Worm (Caenorhabditis elegans) whole organism, mixed stage, embryonic: ENCODE measurements around the gene sdz-27.

Experiments
- M03D4.4 ChIP-seq: sonication (generic microtip); optimal IDR thresholded peaks from 2 replicates; lab custom pipeline; 2017; ENCODE audit warnings: mild to moderate bottlenecking, missing genetic modification characterization, missing compliant biosample characterization
- bed-3 ChIP-seq: fragments of 200-800 bp; sonication (Bioruptor generic); optimal IDR thresholded peaks from 3 replicates; lab custom pipeline; 2018; ENCODE audit warnings: mild to moderate bottlenecking, missing genetic modification characterization, moderate library complexity, missing compliant biosample characterization
- blmp-1 ChIP-seq: fragments of 150-350 bp; optimal IDR thresholded peaks from 2 replicates; lab custom pipeline; 2014; ENCODE audit warnings: missing biosample characterization, missing genetic modification characterization
- ceh-39 ChIP-seq: fragments of 150-350 bp; optimal IDR thresholded peaks from 2 replicates; lab custom pipeline; 2014; ENCODE audit warnings: missing biosample characterization, missing genetic modification characterization
- ceh-43 ChIP-seq: fragments of 200-800 bp; sonication (Bioruptor generic); optimal IDR thresholded peaks from 2 replicates; lab custom pipeline; 2018; ENCODE audit warnings: mild to moderate bottlenecking, missing genetic modification characterization, moderate library complexity, missing compliant biosample characterization
- ceh-83 ChIP-seq: fragments of 200-800 bp; sonication (Bioruptor generic); optimal IDR thresholded peaks from 2 replicates; lab custom pipeline; 2018; ENCODE audit warnings: mild to moderate bottlenecking, missing genetic modification characterization, missing compliant biosample characterization
- ces-1 ChIP-seq: fragments of 150-350 bp; optimal IDR thresholded peaks from 2 replicates; lab custom pipeline; 2014; ENCODE audit warnings: missing biosample characterization, missing genetic modification reagents, missing genetic modification characterization
- drap-1 ChIP-seq: fragments of 200-800 bp; sonication (Bioruptor generic); optimal IDR thresholded peaks from 3 replicates; lab custom pipeline; 2018; ENCODE audit warnings: mild to moderate bottlenecking, missing genetic modification characterization, missing compliant biosample characterization
- elt-3 ChIP-seq: fragments of 150-350 bp; optimal IDR thresholded peaks from 2 replicates; lab custom pipeline; 2014; ENCODE audit warnings: missing biosample characterization, missing genetic modification characterization
- flh-1 ChIP-seq: fragments of 200-800 bp; sonication (Bioruptor generic); optimal IDR thresholded peaks from 2 replicates; lab custom pipeline; 2018; ENCODE audit warnings: mild to moderate bottlenecking, missing genetic modification characterization, moderate library complexity, missing compliant biosample characterization
- ham-2 ChIP-seq: fragments of 200-800 bp; sonication (Bioruptor generic); optimal IDR thresholded peaks from 2 replicates; lab custom pipeline; 2018; ENCODE audit warnings: mild to moderate bottlenecking, missing genetic modification characterization, missing compliant biosample characterization
- lin-13 ChIP-seq: fragments of 150-350 bp; optimal IDR thresholded peaks from 2 replicates; lab custom pipeline; 2014; ENCODE audit warnings: missing biosample characterization, missing genetic modification characterization
- lin-32 ChIP-seq: fragments of 200-800 bp; sonication (Bioruptor generic); optimal IDR thresholded peaks from 2 replicates; lab custom pipeline; 2018; ENCODE audit warnings: mild to moderate bottlenecking, missing genetic modification characterization, missing compliant biosample characterization
- lsy-2 ChIP-seq: fragments of 150-350 bp; optimal IDR thresholded peaks from 2 replicates; lab custom pipeline; 2014; ENCODE audit warnings: missing biosample characterization, missing genetic modification characterization
- mab-5 ChIP-seq: fragments of 150-350 bp; optimal IDR thresholded peaks from 2 replicates; lab custom pipeline; 2014; ENCODE audit warnings: missing biosample characterization, missing genetic modification characterization
- mep-1 ChIP-seq: fragments of 150-350 bp; optimal IDR thresholded peaks from 2 replicates; lab custom pipeline; 2017; ENCODE audit warnings: missing biosample characterization, missing genetic modification reagents, missing genetic modification characterization, inconsistent platforms
- mls-2 ChIP-seq: sonication (generic microtip); optimal IDR thresholded peaks from 2 replicates; lab custom pipeline; 2016; ENCODE audit warnings: mild to moderate bottlenecking, missing genetic modification characterization, moderate library complexity, missing compliant biosample characterization
- nhr-2 ChIP-seq: fragments of 150-350 bp; optimal IDR thresholded peaks from 2 replicates; lab custom pipeline; 2014; ENCODE audit warnings: missing biosample characterization, missing genetic modification characterization
- nhr-237 ChIP-seq: fragments of 150-350 bp; optimal IDR thresholded peaks from 2 replicates; lab custom pipeline; 2014; ENCODE audit warnings: missing biosample characterization, missing genetic modification characterization
- nhr-28 ChIP-seq: fragments of 150-350 bp; optimal IDR thresholded peaks from 2 replicates; lab custom pipeline; 2014; ENCODE audit warnings: missing biosample characterization, missing genetic modification characterization
- nhr-76 ChIP-seq: sonication (generic microtip); optimal IDR thresholded peaks from 2 replicates; lab custom pipeline; 2017; ENCODE audit warnings: missing biosample characterization, missing genetic modification characterization
- pha-4 ChIP-seq: fragments of 150-350 bp; optimal IDR thresholded peaks from 2 replicates; lab custom pipeline; 2018; ENCODE audit warnings: missing biosample characterization, missing genetic modification reagents, missing genetic modification characterization
- snpc-4 ChIP-seq: fragments of 150-350 bp; optimal IDR thresholded peaks from 2 replicates; lab custom pipeline; 2014; ENCODE audit warnings: missing biosample characterization, missing genetic modification characterization
- sptf-1 ChIP-seq: sonication (generic microtip); optimal IDR thresholded peaks from 2 replicates; lab custom pipeline; 2017; ENCODE audit warnings: mild to moderate bottlenecking, missing genetic modification characterization, moderate library complexity, missing compliant biosample characterization
- unc-120 ChIP-seq: sonication (generic microtip); optimal IDR thresholded peaks from 2 replicates; lab custom pipeline; 2017; ENCODE audit warnings: missing genetic modification characterization, missing compliant biosample characterization; ENCODE audit not compliant: poor library complexity, severe bottlenecking
- unc-62 ChIP-seq: fragments of 150-350 bp; optimal IDR thresholded peaks from 2 replicates; lab custom pipeline; 2014; ENCODE audit warnings: missing biosample characterization, missing genetic modification reagents, missing genetic modification characterization
- ztf-11 ChIP-seq: fragments of 150-350 bp; optimal IDR thresholded peaks from 2 replicates; lab custom pipeline; 2014; ENCODE audit warnings: missing biosample characterization, missing genetic modification characterization

The sdz-27 gene

ce11 chrIV:11169652-11170051 is 17.2 kb upstream of the sdz-27 start, which contains the start of gene nhr-67:
Gene nhr-67 (plus strand): TSS chrIV:11169748.
- TF ChIP-seq mls-2 (tag; lab: Kevin White, UChicago): no peak
- no peak for TF ChIP-seq drap-1 (GFP tag; lab: Kevin White, UChicago)
- no peak for TF ChIP-seq sptf-1 (tag; lab: Kevin White, UChicago)

ce11 chrIV:11174772-11175171 is 12.1 kb upstream of the sdz-27 start:
- TF ChIP-seq unc-62 (GFP tag; lab: Kevin White, UChicago): no peak
- no peak for TF ChIP-seq ces-1 (GFP tag; lab: Kevin White, UChicago)
- no peak for TF ChIP-seq bed-3 (GFP tag; lab: Kevin White, UChicago)
- no peak for TF ChIP-seq ceh-83
- no peak for TF ChIP-seq snpc-4 (tag; lab: Kevin White, UChicago)
- no peak for TF ChIP-seq ztf-11 (tag; lab: Kevin White, UChicago)
- no peak for TF ChIP-seq lin-32
- no peak for TF ChIP-seq flh-1 (GFP tag; lab: Kevin White, UChicago)
- no peak for TF ChIP-seq mep-1 (tag; lab: Kevin White, UChicago)
- TF ChIP-seq ceh-39 (tag; lab: Kevin White, UChicago): no peak
- TF ChIP-seq sptf-1 (tag; lab: Kevin White, UChicago): no peak
- no peak for TF ChIP-seq mab-5
- TF ChIP-seq nhr-237: no peak
- no peak for TF ChIP-seq unc-120 (tag; lab: Kevin White, UChicago)
- no peak for TF ChIP-seq nhr-2
- no peak for TF ChIP-seq ham-2
- TF ChIP-seq nhr-76 (tag; lab: Kevin White, UChicago): no peak
- no peak for TF ChIP-seq lsy-2 (tag; lab: Kevin White, UChicago)
- TF ChIP-seq blmp-1: no peak
- no peak for TF ChIP-seq nhr-28

DNA sequence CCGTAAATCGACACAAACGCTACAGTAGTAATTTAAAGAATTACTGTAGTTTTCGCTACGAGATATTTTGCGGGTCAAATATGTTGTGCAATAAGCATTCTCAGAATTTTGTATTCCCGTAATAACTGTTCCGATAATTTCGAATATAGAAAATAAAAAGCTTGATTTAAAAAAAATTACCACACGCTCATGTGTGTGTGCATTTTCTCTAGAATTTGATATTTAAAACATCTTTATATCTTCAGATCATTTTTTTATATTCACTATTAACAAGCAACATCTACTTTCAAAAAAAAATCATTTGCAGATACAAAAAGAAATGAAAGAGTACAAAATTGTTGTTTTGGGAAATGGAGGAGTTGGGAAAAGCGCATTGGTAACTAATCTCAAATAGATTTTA is 9.9 kb upstream of the sdz-27 start, which contains the start of gene rap-3:
Gene rap-3, plus strand, starts transcription at position 301 of the 400 bp plus-strand sequence.
- TF ChIP-seq mep-1 (tag; lab: Kevin White, UChicago): no peak

DNA sequence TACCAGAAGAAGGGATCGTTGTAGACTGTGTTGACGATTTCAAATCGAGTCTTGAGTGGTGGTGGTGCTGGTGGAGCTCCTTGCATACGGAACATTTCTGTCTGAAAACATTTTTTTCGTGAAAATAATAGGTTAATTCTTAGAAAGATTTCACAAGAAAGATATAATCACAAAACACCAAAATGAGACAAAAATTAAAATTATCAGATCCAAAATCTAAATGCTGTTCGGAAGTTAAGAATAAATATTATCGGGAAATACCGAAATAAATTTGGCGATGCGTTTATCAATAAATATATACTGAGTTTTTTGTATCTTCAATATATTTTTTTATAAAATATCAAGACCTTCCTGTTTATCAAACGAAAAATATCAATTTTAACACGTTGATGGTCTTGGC is 8.3 kb upstream of the sdz-27 start, which contains the start of gene C08F8.9:
Gene C08F8.9, minus strand, starts transcription at position 101 of the 400 bp plus-strand sequence.
- no peak for TF ChIP-seq unc-120 (tag; lab: Kevin White, UChicago)
- TF ChIP-seq sptf-1 (tag; lab: Kevin White, UChicago): no peak
- no peak for TF ChIP-seq mls-2 (tag; lab: Kevin White, UChicago)
- TF ChIP-seq nhr-28: no peak

DNA sequence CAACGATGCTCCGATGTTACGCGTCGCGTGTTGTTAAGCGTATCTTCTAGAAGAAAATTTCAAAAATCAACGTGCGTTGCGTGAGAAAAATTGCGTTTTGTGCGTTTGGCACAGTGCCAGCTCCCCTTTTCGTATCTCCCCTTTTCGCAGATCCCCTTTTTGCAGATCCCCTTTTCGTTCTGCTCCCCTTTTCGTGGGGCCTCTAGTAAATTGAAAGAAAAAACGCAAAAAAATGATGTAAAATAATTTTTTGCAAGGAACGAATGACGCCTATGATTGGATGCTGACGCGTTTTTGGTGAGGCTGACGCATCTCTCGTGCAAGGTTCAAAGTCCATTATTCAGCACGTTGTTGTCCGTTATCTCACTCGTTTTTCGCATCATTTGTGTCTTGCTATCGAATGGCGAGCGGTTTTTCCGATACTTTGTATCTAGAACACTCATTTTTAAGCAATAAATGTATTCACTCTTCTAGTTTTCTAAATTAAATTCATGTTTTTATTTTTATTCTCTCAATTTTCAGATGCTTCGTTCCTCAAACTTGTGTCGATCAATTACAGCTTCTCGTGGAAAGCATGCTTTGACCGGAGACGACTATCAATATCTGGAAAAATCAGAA is 7.6 kb upstream of the sdz-27 start, which contains the start of gene cpt-2:
Gene cpt-2, plus strand, starts transcription at position 523 of the 618 bp plus-strand sequence.
- TF ChIP-seq ces-1 (GFP tag; lab: Kevin White, UChicago) (peak; percentile 36), lin-13 (tag; lab: Kevin White, UChicago) (peak; percentile 64), nhr-237 (peak; percentile 17), elt-3 (tag; lab: Kevin White, UChicago) (peak; percentile 28), unc-62 (GFP tag; lab: Kevin White, UChicago) (peak; percentile 36), lsy-2 (tag; lab: Kevin White, UChicago) (peak; percentile 17), mep-1 (tag; lab: Kevin White, UChicago) (peak; percentile 4), pha-4 (tag; lab: Kevin White, UChicago) (peak; percentile 25)

ce11 chrIV:11180077-11180476 is 6.8 kb upstream of the sdz-27 start:
- no peak for TF ChIP-seq blmp-1
- TF ChIP-seq M03D4.4 (tag; lab: Kevin White, UChicago): no peak
- no peak for TF ChIP-seq nhr-2

DNA sequence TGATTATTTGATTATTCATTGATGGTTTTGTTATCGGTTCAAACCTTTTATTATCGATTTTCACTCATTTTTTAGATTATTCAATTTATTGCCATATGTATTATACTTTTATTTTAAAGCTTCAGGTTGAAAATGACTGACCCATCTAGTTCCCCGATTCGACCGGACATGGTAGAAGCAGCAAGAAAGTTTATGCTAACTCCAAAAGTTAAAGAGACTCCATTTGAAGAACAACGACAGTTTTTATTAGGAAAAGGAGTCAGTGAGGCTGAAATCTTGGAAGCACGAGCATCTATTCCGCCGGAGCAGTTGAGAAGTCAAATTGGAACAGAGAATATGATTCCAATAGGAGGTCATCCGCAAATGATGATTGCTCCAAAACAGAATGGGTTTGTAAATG is 3.8 kb upstream of the sdz-27 start, which contains the start of gene prx-14:
Gene prx-14, plus strand, starts transcription at position 120 of the 400 bp plus-strand sequence.
- no peak for TF ChIP-seq flh-1 (GFP tag; lab: Kevin White, UChicago)
- TF ChIP-seq bed-3 (GFP tag; lab: Kevin White, UChicago): no peak
- TF ChIP-seq ceh-43: no peak
- TF ChIP-seq nhr-2: no peak
- no peak for TF ChIP-seq mep-1 (tag; lab: Kevin White, UChicago)
- no peak for TF ChIP-seq nhr-76 (tag; lab: Kevin White, UChicago)
- TF ChIP-seq M03D4.4 (tag; lab: Kevin White, UChicago): no peak
- no peak for TF ChIP-seq drap-1 (GFP tag; lab: Kevin White, UChicago)
- TF ChIP-seq unc-120 (tag; lab: Kevin White, UChicago): no peak
- no peak for TF ChIP-seq elt-3 (tag; lab: Kevin White, UChicago)
